Fruit fly (Drosophila melanogaster) whole organism, embryonic: Measurements from ENCODE around the gene CG31800.
A peak's percentile ranks its signal among the peaks of the same experiment; 100 is the strongest.

Source experiments
- Abd-B ChIP-seq: fragments of 200-800 bp; sonication (Bioruptor generic); optimal IDR thresholded peaks from 2 replicates; lab custom pipeline; 2018; ENCODE audit warnings: missing biosample characterization, mild to moderate bottlenecking, missing genetic modification characterization, moderate library complexity
- B-H2 ChIP-seq: fragments of 200-800 bp; sonication (Bioruptor generic); optimal IDR thresholded peaks from 2 replicates; lab custom pipeline; 2018; ENCODE audit warnings: missing biosample characterization, mild to moderate bottlenecking, missing genetic modification characterization
- CG10543 ChIP-seq: fragments of 200-800 bp; sonication (Bioruptor generic); optimal IDR thresholded peaks from 3 replicates; lab custom pipeline; 2017; ENCODE audit warnings: missing biosample characterization, mild to moderate bottlenecking, missing genetic modification characterization, moderate library complexity
- CG10654 ChIP-seq: fragments of 200-800 bp; sonication (Bioruptor generic); optimal IDR thresholded peaks from 2 replicates; lab custom pipeline; 2016; ENCODE audit warnings: missing biosample characterization, missing genetic modification characterization
- CG11560 ChIP-seq: fragments of 200-800 bp; sonication (Bioruptor generic); IDR thresholded peaks from 3 replicates; pipeline ENCODE4 v1.3.6; 2022; ENCODE audit warnings: missing biosample characterization, missing genetic modification characterization
- CG11723 ChIP-seq: fragments of 200-800 bp; sonication (Bioruptor generic); optimal IDR thresholded peaks from 2 replicates; lab custom pipeline; 2017; ENCODE audit warnings: missing biosample characterization, mild to moderate bottlenecking, missing genetic modification characterization
- CG12236 ChIP-seq: fragments of 200-800 bp; sonication (Bioruptor generic); optimal IDR thresholded peaks from 2 replicates; lab custom pipeline; 2016; ENCODE audit warnings: missing biosample characterization, missing genetic modification characterization
- CG1233 ChIP-seq: fragments of 200-800 bp; sonication (Bioruptor generic); optimal IDR thresholded peaks from 4 replicates; lab custom pipeline; 2018; ENCODE audit warnings: missing biosample characterization, mild to moderate bottlenecking, missing genetic modification characterization
- CG14050 ChIP-seq: fragments of 200-800 bp; sonication (Bioruptor generic); IDR thresholded peaks from 3 replicates; pipeline ENCODE4 v1.3.6; 2022; ENCODE audit warnings: missing biosample characterization, missing genetic modification characterization
- CG17359 ChIP-seq: fragments of 200-800 bp; sonication (Bioruptor generic); optimal IDR thresholded peaks from 3 replicates; lab custom pipeline; 2018; ENCODE audit warnings: missing biosample characterization, mild to moderate bottlenecking, missing genetic modification characterization, moderate library complexity
- CG2678 ChIP-seq: fragments of 200-800 bp; sonication (Bioruptor generic); optimal IDR thresholded peaks from 3 replicates; lab custom pipeline; 2019; ENCODE audit warnings: missing biosample characterization, mild to moderate bottlenecking, missing genetic modification characterization, moderate library complexity
- CG30403 ChIP-seq: fragments of 200-800 bp; sonication (Bioruptor generic); optimal IDR thresholded peaks from 3 replicates; lab custom pipeline; 2016; ENCODE audit warnings: missing biosample characterization, missing genetic modification characterization
- CG34376 ChIP-seq: fragments of 200-800 bp; sonication (Bioruptor generic); optimal IDR thresholded peaks from 2 replicates; lab custom pipeline; 2018; ENCODE audit warnings: missing biosample characterization, mild to moderate bottlenecking, missing genetic modification characterization
- CG6272 ChIP-seq: fragments of 200-800 bp; sonication (Bioruptor generic); IDR thresholded peaks from 2 replicates; pipeline ENCODE4 v1.3.6; 2022; ENCODE audit warnings: missing biosample characterization, missing genetic modification characterization
- CG7372 ChIP-seq: fragments of 200-800 bp; sonication (Bioruptor generic); IDR thresholded peaks from 2 replicates; pipeline ENCODE4 v1.3.6; 2022; ENCODE audit warnings: missing biosample characterization, missing genetic modification characterization
- CkIIα-i1 ChIP-seq: fragments of 200-800 bp; sonication (Bioruptor generic); IDR thresholded peaks from 2 replicates; pipeline ENCODE4 v1.3.6; 2022; ENCODE audit warnings: missing biosample characterization, missing genetic modification characterization
- Deaf1 ChIP-seq: fragments of 200-800 bp; optimal IDR thresholded peaks from 3 replicates; lab custom pipeline; 2019; ENCODE audit warnings: missing biosample characterization, mild to moderate bottlenecking, missing genetic modification characterization, moderate library complexity
- Dp ChIP-seq: fragments of 200-800 bp; sonication (Bioruptor generic); optimal IDR thresholded peaks from 2 replicates; lab custom pipeline; 2018; ENCODE audit warnings: missing biosample characterization, mild to moderate bottlenecking, missing genetic modification characterization, moderate library complexity
- Fer3 ChIP-seq: fragments of 200-800 bp; sonication (Bioruptor generic); optimal IDR thresholded peaks from 2 replicates; lab custom pipeline; 2018; ENCODE audit warnings: missing biosample characterization, mild to moderate bottlenecking, missing genetic modification characterization, moderate library complexity
- HHEX ChIP-seq: fragments of 200-800 bp; sonication (Bioruptor generic); optimal IDR thresholded peaks from 3 replicates; lab custom pipeline; 2017; ENCODE audit warnings: missing biosample characterization, mild to moderate bottlenecking, missing genetic modification characterization, missing genetic modification reagents
- HLH54F ChIP-seq: fragments of 200-800 bp; sonication (Bioruptor generic); optimal IDR thresholded peaks from 3 replicates; lab custom pipeline; 2016; ENCODE audit warnings: missing biosample characterization, missing genetic modification characterization
- HLHmδ ChIP-seq: fragments of 200-800 bp; sonication (Bioruptor generic); optimal IDR thresholded peaks from 2 replicates; lab custom pipeline; 2018; ENCODE audit warnings: missing biosample characterization, mild to moderate bottlenecking, missing genetic modification characterization, moderate library complexity
- Hsf ChIP-seq: fragments of 200-800 bp; sonication (Bioruptor generic); optimal IDR thresholded peaks from 3 replicates; lab custom pipeline; 2016; ENCODE audit warnings: missing biosample characterization, missing genetic modification characterization
- Jarid2 ChIP-seq: fragments of 200-800 bp; sonication (Bioruptor generic); optimal IDR thresholded peaks from 3 replicates; lab custom pipeline; 2017; ENCODE audit warnings: mild to moderate bottlenecking, missing biosample characterization, missing genetic modification reagents, missing genetic modification characterization
- Lpt ChIP-seq: fragments of >200 bp; optimal IDR thresholded peaks from 2 replicates; lab custom pipeline; 2018; ENCODE audit warnings: missing biosample characterization, missing genetic modification characterization
- NFAT ChIP-seq: fragments of 200-800 bp; sonication (Bioruptor generic); IDR thresholded peaks from 2 replicates; pipeline ENCODE4 v1.3.6; 2022; ENCODE audit warnings: missing biosample characterization, missing genetic modification characterization
- NK7.1 ChIP-seq: fragments of 200-800 bp; sonication (Bioruptor generic); optimal IDR thresholded peaks from 3 replicates; lab custom pipeline; 2016; ENCODE audit warnings: missing biosample characterization, missing genetic modification characterization
- Rx ChIP-seq: fragments of 200-800 bp; sonication (Bioruptor generic); IDR thresholded peaks from 2 replicates; pipeline ENCODE4 v1.3.6; 2022; ENCODE audit warnings: missing biosample characterization, missing genetic modification characterization
- Scr ChIP-seq: fragments of 200-800 bp; sonication (Bioruptor generic); IDR thresholded peaks from 2 replicates; pipeline ENCODE4 v1.3.6; 2022; ENCODE audit warnings: missing biosample characterization, missing genetic modification characterization; ENCODE audit not compliant: partially characterized antibody
- az2 ChIP-seq: fragments of 200-800 bp; sonication (Bioruptor generic); optimal IDR thresholded peaks from 3 replicates; lab custom pipeline; 2016; ENCODE audit warnings: missing biosample characterization, missing genetic modification characterization
- bigmax ChIP-seq: fragments of 200-800 bp; sonication (Bioruptor generic); optimal IDR thresholded peaks from 2 replicates; lab custom pipeline; 2018; ENCODE audit warnings: missing biosample characterization, mild to moderate bottlenecking, missing genetic modification characterization
- br ChIP-seq: fragments of >200 bp; optimal IDR thresholded peaks from 2 replicates; lab custom pipeline; 2017
- btn ChIP-seq: fragments of 200-800 bp; sonication (Bioruptor generic); optimal IDR thresholded peaks from 2 replicates; lab custom pipeline; 2016; ENCODE audit warnings: missing biosample characterization, missing genetic modification characterization
- chif ChIP-seq, 2 experiments: fragments of 200-800 bp; sonication (Bioruptor generic); optimal IDR thresholded peaks; 3 replicates each; lab custom pipeline; 2016; ENCODE audit warnings: missing biosample characterization in 2 of 2, missing genetic modification characterization in 2 of 2
- dati ChIP-seq: fragments of 200-800 bp; sonication (Bioruptor generic); IDR thresholded peaks from 2 replicates; pipeline ENCODE4 v1.3.6; 2022; ENCODE audit warnings: missing biosample characterization, missing genetic modification characterization
- dpn ChIP-seq, 2 experiments: fragments of 200-800 bp; sonication (Bioruptor generic); optimal IDR thresholded peaks; 3 replicates each; lab custom pipeline; 2016; ENCODE audit warnings: missing biosample characterization in 2 of 2, missing genetic modification characterization in 2 of 2
- ems ChIP-seq: fragments of 200-800 bp; sonication (Bioruptor generic); optimal IDR thresholded peaks from 3 replicates; lab custom pipeline; 2016; ENCODE audit warnings: missing biosample characterization, missing genetic modification characterization
- fd102C ChIP-seq: fragments of 200-800 bp; sonication (Bioruptor generic); optimal IDR thresholded peaks from 2 replicates; lab custom pipeline; 2018; ENCODE audit warnings: missing biosample characterization, mild to moderate bottlenecking, missing genetic modification characterization, moderate library complexity
- fru ChIP-seq: fragments of >200 bp; optimal IDR thresholded peaks from 2 replicates; lab custom pipeline; 2017
- insv ChIP-seq, 2 experiments: fragments of 200-800 bp; sonication (Bioruptor generic); optimal IDR thresholded peaks; 3 replicates each; lab custom pipeline; 2016 to 2018; ENCODE audit warnings: missing biosample characterization in 2 of 2, missing genetic modification characterization in 2 of 2
- jumu ChIP-seq: fragments of 200-800 bp; sonication (Bioruptor generic); optimal IDR thresholded peaks from 3 replicates; lab custom pipeline; 2016; ENCODE audit warnings: missing biosample characterization, missing genetic modification characterization
- kay ChIP-seq: fragments of 200-800 bp; sonication (Bioruptor generic); optimal IDR thresholded peaks from 2 replicates; lab custom pipeline; 2016; ENCODE audit warnings: missing biosample characterization, missing genetic modification characterization
- kni ChIP-seq: fragments of 200-800 bp; sonication (Bioruptor generic); optimal IDR thresholded peaks from 3 replicates; lab custom pipeline; 2017; ENCODE audit warnings: mild to moderate bottlenecking, missing biosample characterization, missing genetic modification reagents, missing genetic modification characterization
- mam ChIP-seq: fragments of 200-800 bp; sonication (Bioruptor generic); optimal IDR thresholded peaks from 3 replicates; lab custom pipeline; 2016; ENCODE audit warnings: missing biosample characterization, missing genetic modification characterization
- mirr ChIP-seq: fragments of 200-800 bp; sonication (Bioruptor generic); optimal IDR thresholded peaks from 3 replicates; lab custom pipeline; 2018; ENCODE audit warnings: missing biosample characterization, mild to moderate bottlenecking, missing genetic modification characterization
- pum ChIP-seq: fragments of 200-800 bp; sonication (Bioruptor generic); optimal IDR thresholded peaks from 2 replicates; lab custom pipeline; 2016; ENCODE audit warnings: missing biosample characterization, missing genetic modification characterization
- ranshi ChIP-seq: fragments of 200-800 bp; sonication (Bioruptor generic); IDR thresholded peaks from 2 replicates; pipeline ENCODE4 v1.3.6; 2022; ENCODE audit warnings: missing biosample characterization, missing genetic modification characterization
- sens-2 ChIP-seq: fragments of 200-800 bp; sonication (Bioruptor generic); IDR thresholded peaks from 2 replicates; pipeline ENCODE4 v1.3.6; 2022; ENCODE audit warnings: missing biosample characterization, missing genetic modification characterization
- tap ChIP-seq: fragments of 200-800 bp; optimal IDR thresholded peaks from 3 replicates; lab custom pipeline; 2019; ENCODE audit warnings: missing biosample characterization, mild to moderate bottlenecking, missing genetic modification characterization, moderate library complexity
- tgo ChIP-seq: fragments of 200-800 bp; sonication (Bioruptor generic); IDR thresholded peaks from 3 replicates; pipeline ENCODE4 v1.3.6; 2022; ENCODE audit warnings: missing biosample characterization, missing genetic modification characterization
- twi ChIP-seq: fragments of 200-800 bp; optimal IDR thresholded peaks from 2 replicates; lab custom pipeline; 2019; ENCODE audit warnings: missing biosample characterization, mild to moderate bottlenecking, missing genetic modification characterization, moderate library complexity
- vnd ChIP-seq: fragments of 200-800 bp; sonication (Bioruptor generic); IDR thresholded peaks from 3 replicates; pipeline ENCODE4 v1.3.6; 2022; ENCODE audit warnings: missing biosample characterization, missing genetic modification characterization; ENCODE audit not compliant: partially characterized antibody
- zfh1 ChIP-seq: fragments of 200-800 bp; sonication (Bioruptor generic); IDR thresholded peaks from 3 replicates; pipeline ENCODE4 v1.3.6; 2022; ENCODE audit warnings: missing biosample characterization, missing genetic modification characterization

The CG31800 gene

DNA sequence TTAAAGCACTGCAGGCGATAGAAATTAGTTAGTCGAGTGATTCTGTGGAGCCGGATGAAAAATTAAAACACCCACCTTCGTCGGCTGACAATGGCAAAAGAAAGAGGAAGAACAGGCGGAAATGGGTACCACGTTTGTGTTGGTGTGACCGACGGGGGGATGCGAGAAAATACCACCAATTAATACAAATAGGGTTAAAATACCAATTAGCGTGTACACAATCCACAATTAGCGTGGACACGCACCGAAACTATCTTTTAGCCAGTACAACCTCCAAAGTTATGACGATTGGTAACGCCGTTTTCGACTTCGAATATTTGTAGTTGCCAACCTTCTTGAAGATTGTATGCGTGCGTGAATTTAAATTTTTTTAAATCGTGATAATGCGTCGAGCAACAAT, 25.2 kb downstream of the CG31800 start, which contains the start of gene RpL30 (continued):
- TF ChIP-seq HLH54F: peak; percentile 88
- peak; percentile 97 for TF ChIP-seq mirr (GFP tag; lab: Kevin White, UChicago)
- no peak for TF ChIP-seq vnd (GFP tag; lab: Robert Waterston, UW)
- peak; percentile 77 for TF ChIP-seq twi (tag; lab: Kevin White, UChicago)
- TF ChIP-seq jumu: peak; percentile 83
- peak; percentile 81 for TF ChIP-seq tgo (GFP tag; lab: Robert Waterston, UW)
- TF ChIP-seq dpn (GFP tag; optimal IDR thresholded peaks at IDR 0.05; lab: Kevin White, UChicago): peak; percentile 81 to 93
- TF ChIP-seq pum (GFP tag; lab: Kevin White, UChicago): peak; percentile 80
- TF ChIP-seq CG17359 (tag; lab: Kevin White, UChicago): peak; percentile 88
- TF ChIP-seq sens-2 (GFP tag; lab: Robert Waterston, UW): peak; percentile 90
- peak; percentile 89 for TF ChIP-seq ranshi (GFP tag; lab: Robert Waterston, UW)
- TF ChIP-seq CG1233 (GFP tag; lab: Kevin White, UChicago): peak; percentile 93
- peak; percentile 89 for TF ChIP-seq kni (GFP tag; lab: Kevin White, UChicago)
- peak; percentile 77 for TF ChIP-seq tap (tag; lab: Kevin White, UChicago)
- TF ChIP-seq br: no peak
- TF ChIP-seq CG6272 (GFP tag; lab: Robert Waterston, UW): peak; percentile 72
- TF ChIP-seq chif (GFP tag; optimal IDR thresholded peaks at IDR 0.05; lab: Kevin White, UChicago): peak; percentile 70 to 87
- peak; percentile 72 for TF ChIP-seq CG30403 (GFP tag; lab: Kevin White, UChicago)
- TF ChIP-seq Scr: peak; percentile 65
- TF ChIP-seq Dp (GFP tag; lab: Kevin White, UChicago): peak; percentile 95
- peak; percentile 60 for TF ChIP-seq Deaf1
- peak; percentile 98 for TF ChIP-seq CG34376 (GFP tag; lab: Kevin White, UChicago)
- TF ChIP-seq HHEX (GFP tag; lab: Kevin White, UChicago): peak; percentile 95
- TF ChIP-seq fru (lab: Kevin White, UChicago): no peak
- TF ChIP-seq dati: peak; percentile 65
- peak; percentile 59 for TF ChIP-seq kay (GFP tag; lab: Kevin White, UChicago)
- TF ChIP-seq NK7.1 (GFP tag; lab: Kevin White, UChicago): peak; percentile 90
- peak; percentile 89 for TF ChIP-seq bigmax (GFP tag; lab: Kevin White, UChicago)
- TF ChIP-seq Jarid2 (GFP tag; lab: Kevin White, UChicago): peak; percentile 85
- TF ChIP-seq CG12236 (GFP tag; lab: Kevin White, UChicago): peak; percentile 85

DNA sequence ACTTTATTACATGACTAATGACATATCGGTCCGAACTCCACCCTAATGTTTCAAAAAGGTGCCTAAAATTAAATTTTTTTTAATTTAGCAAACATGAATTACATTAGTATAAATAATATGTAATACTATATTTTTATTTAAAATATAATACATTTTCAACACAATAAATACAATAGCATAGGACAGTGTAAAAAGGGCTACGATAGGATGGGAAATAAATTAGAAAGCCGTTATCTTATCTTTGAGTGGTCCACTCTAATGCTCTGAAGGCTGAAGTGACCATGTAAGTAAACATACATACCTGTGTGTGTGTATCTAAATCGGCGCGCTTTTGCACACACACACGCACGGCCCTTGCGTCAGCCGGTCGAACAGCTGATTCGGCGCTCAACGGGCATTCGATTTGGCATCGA, 31.4 kb downstream of the CG31800 start, which contains the start of gene CG31793:
TSS of gene CG31793 (plus strand) at position 409 of the 413 bp plus-strand sequence.
- no peak for TF ChIP-seq CkIIα-i1 (GFP tag; lab: Robert Waterston, UW)
- peak; percentile 41; the same call in 1 of the 2 replicates for TF ChIP-seq NFAT (GFP tag; lab: Robert Waterston, UW)
- TF ChIP-seq CG11723 (GFP tag; lab: Kevin White, UChicago): no peak
- no peak for TF ChIP-seq zfh1 (GFP tag; lab: Robert Waterston, UW)
- peak; percentile 29 for TF ChIP-seq az2 (GFP tag; lab: Kevin White, UChicago)
- TF ChIP-seq insv (GFP tag; optimal IDR thresholded peaks at IDR 0.05; lab: Kevin White, UChicago): no peak
- TF ChIP-seq fd102C (GFP tag; lab: Kevin White, UChicago): no peak
- TF ChIP-seq Hsf (GFP tag; lab: Kevin White, UChicago): no peak
- no peak for TF ChIP-seq CG7372 (GFP tag; lab: Robert Waterston, UW)
- TF ChIP-seq CG10654 (GFP tag; lab: Kevin White, UChicago): peak; percentile 30
- TF ChIP-seq CG11560 (tag; lab: Robert Waterston, UW): no peak
- TF ChIP-seq CG2678 (tag; lab: Kevin White, UChicago): peak; percentile 79
- peak; percentile 64 for TF ChIP-seq Fer3
- TF ChIP-seq mam (GFP tag; lab: Kevin White, UChicago): no peak
- TF ChIP-seq CG10543 (GFP tag; lab: Kevin White, UChicago): peak; percentile 67
- peak; percentile 12; the same call in 1 of the 3 replicates for TF ChIP-seq CG14050
- no peak for TF ChIP-seq Lpt (GFP tag; lab: Kevin White, UChicago)
- no peak for TF ChIP-seq ems
- TF ChIP-seq mirr (GFP tag; lab: Kevin White, UChicago): peak; percentile 74
- no peak for TF ChIP-seq btn
- peak; percentile 49 for TF ChIP-seq B-H2 (GFP tag; lab: Kevin White, UChicago)
- TF ChIP-seq HLHmδ (GFP tag; lab: Kevin White, UChicago): no peak
- no peak for TF ChIP-seq Rx (GFP tag; lab: Robert Waterston, UW)
- no peak for TF ChIP-seq Abd-B (GFP tag; lab: Kevin White, UChicago)
